Worm (Caenorhabditis elegans) whole organism, midembryonic: Measurements from ENCODE around the gene C39D10.1.

Experiments
- T22C8.4 ChIP-seq: fragments of 200-800 bp; sonication (Bioruptor generic); IDR thresholded peaks from 2 replicates; pipeline ENCODE4 v1.3.6; 2022; ENCODE audit warnings: missing genetic modification characterization, missing compliant biosample characterization
- cog-1 ChIP-seq: sonication (generic microtip); optimal IDR thresholded peaks from 2 replicates; lab custom pipeline; 2016; ENCODE audit warnings: missing genetic modification characterization, missing compliant biosample characterization
- flt-1 ChIP-seq: fragments of 200-800 bp; sonication (Bioruptor generic); IDR thresholded peaks from 2 replicates; pipeline ENCODE4 v1.3.6; 2022; ENCODE audit warnings: missing genetic modification characterization, missing compliant biosample characterization
- klf-2 ChIP-seq: fragments of 200-800 bp; sonication (Bioruptor generic); conservative IDR thresholded peaks from 2 replicates; pipeline ENCODE4 v1.3.6; 2022; ENCODE audit warnings: missing genetic modification reagents, missing genetic modification characterization, missing compliant biosample characterization
- med-1 ChIP-seq: sonication (generic microtip); optimal IDR thresholded peaks from 2 replicates; lab custom pipeline; 2017; ENCODE audit warnings: missing genetic modification characterization, mild to moderate bottlenecking, missing compliant biosample characterization, antibody characterized with exemption, missing genetic modification reagents; ENCODE audit not compliant: insufficient read depth
- ref-1 ChIP-seq: fragments of 200-800 bp; sonication (Bioruptor generic); conservative IDR thresholded peaks from 2 replicates; pipeline ENCODE4 v1.3.6; 2022; ENCODE audit warnings: missing genetic modification reagents, missing genetic modification characterization, missing compliant biosample characterization
- tab-1 ChIP-seq: fragments of 200-800 bp; sonication (Bioruptor generic); IDR thresholded peaks from 2 replicates; pipeline ENCODE4 v1.3.6; 2022; ENCODE audit warnings: missing genetic modification characterization, missing compliant biosample characterization
- ztf-23 ChIP-seq: fragments of 200-800 bp; sonication (Bioruptor generic); IDR thresholded peaks from 2 replicates; pipeline ENCODE4 v1.3.6; 2022; ENCODE audit warnings: missing genetic modification reagents, missing genetic modification characterization, missing compliant biosample characterization
- ztf-29 ChIP-seq: fragments of 200-800 bp; sonication (Bioruptor generic); IDR thresholded peaks from 2 replicates; pipeline ENCODE4 v1.3.6; 2022; ENCODE audit warnings: missing genetic modification reagents, missing genetic modification characterization, missing compliant biosample characterization

The C39D10.1 gene

DNA sequence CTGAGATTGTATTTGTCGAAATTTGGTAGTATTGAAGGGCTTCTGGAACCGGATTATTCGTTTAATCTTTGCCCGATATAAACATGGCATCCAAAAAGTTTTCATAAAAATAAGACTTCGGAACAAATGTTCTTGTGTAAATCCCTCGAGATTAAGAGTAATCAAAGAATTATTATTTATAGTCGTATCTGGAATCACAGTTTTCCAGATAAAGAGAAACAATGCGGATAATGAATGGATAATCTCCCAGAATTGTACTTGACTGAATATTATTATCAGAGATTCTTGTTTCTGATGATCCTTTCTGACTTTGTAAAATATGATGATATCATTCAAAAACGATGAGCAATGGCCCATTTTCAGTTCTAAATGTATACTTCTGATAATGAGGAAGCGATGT lies 14.4 kb downstream of the C39D10.1 start:
- TF ChIP-seq ref-1 (GFP tag; lab: Robert Waterston, UW) (no peak), ztf-29 (GFP tag; lab: Robert Waterston, UW) (no peak), klf-2 (GFP tag; lab: Robert Waterston, UW) (no peak), med-1 (GFP tag; lab: Kevin White, UChicago) (no peak), tab-1 (no peak), cog-1 (tag; lab: Kevin White, UChicago) (no peak), ztf-23 (GFP tag; lab: Robert Waterston, UW) (no peak), T22C8.4 (GFP tag; lab: Robert Waterston, UW) (no peak), flt-1 (GFP tag; lab: Robert Waterston, UW) (no peak)

DNA sequence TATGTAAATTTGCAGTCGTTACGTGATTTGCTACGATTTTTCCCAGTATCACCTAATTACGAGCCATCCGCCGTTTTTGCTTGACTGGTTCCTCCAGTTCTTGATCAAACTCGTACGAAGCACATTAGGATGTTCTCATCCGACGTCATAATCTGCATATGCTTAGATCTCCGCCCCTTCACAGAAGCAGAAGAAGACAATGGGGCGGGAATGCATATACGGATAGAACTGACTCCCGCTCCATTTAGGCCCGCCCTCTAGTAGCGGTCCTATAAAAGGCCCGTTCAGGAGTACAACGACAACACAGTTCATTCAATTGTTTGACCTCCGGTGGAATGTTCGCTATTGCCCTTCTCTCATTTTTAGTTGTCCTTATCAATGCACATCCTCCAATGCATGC lies 18.4 kb downstream of the C39D10.1 start, which contains the start of gene zig-4:
TSS of gene zig-4 (plus strand) at position 301 of the 400 bp plus-strand sequence.
- TF ChIP-seq med-1 (GFP tag; lab: Kevin White, UChicago), result no peak
- TF ChIP-seq cog-1 (tag; lab: Kevin White, UChicago), result no peak
- TF ChIP-seq ztf-29 (GFP tag; lab: Robert Waterston, UW), result no peak
- TF ChIP-seq ref-1 (GFP tag; lab: Robert Waterston, UW), result no peak
- TF ChIP-seq klf-2 (GFP tag; lab: Robert Waterston, UW), result no peak
- no peak for TF ChIP-seq tab-1
- no peak for TF ChIP-seq flt-1 (GFP tag; lab: Robert Waterston, UW)
- no peak for TF ChIP-seq T22C8.4 (GFP tag; lab: Robert Waterston, UW)
- no peak for TF ChIP-seq ztf-23 (GFP tag; lab: Robert Waterston, UW)

DNA sequence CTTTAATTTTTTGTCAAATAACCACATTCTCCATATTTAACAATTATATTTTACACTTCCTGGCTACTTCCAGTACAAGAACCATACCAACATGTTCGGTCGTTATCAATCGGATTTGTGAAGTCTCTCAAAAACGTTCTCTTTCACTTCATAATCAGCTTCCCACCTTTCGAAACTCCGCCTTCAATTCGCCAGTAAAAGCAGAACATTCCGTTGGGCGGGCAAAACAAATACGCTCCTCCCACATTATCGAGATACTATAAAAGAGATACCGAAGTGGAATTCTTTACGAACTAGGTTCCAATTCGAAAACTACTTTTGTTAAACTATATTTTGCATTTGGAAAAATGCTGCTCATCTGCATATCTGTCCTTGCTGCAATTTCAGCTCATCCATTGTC lies 23.7 kb downstream of the C39D10.1 start, which contains the start of gene zig-3:
TSS of gene zig-3 (plus strand) at position 301 of the 400 bp plus-strand sequence.
- TF ChIP-seq tab-1, result no peak

DNA sequence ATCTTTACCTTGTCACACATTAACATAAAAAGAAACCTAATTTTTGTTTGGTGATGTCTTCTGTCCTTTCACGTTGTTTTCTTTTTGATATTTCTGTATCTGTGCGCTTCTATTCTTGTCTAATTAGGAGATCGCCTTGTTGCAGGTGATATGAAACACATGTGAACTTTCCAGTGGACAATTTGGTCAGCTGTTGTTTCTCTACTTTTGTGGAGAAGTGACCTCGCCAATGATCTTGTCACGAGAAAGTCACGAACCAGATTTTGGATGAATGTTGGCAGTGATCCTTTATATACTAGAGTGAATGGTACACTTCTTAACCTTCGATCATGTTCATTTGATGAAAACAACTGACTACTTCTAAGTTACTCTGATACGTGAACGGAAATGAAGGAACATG lies 25.7 kb downstream of the C39D10.1 start:
- TF ChIP-seq ref-1 (GFP tag; lab: Robert Waterston, UW) (no peak), cog-1 (tag; lab: Kevin White, UChicago) (no peak), T22C8.4 (GFP tag; lab: Robert Waterston, UW) (no peak), ztf-29 (GFP tag; lab: Robert Waterston, UW) (no peak), klf-2 (GFP tag; lab: Robert Waterston, UW) (no peak), flt-1 (GFP tag; lab: Robert Waterston, UW) (no peak), ztf-23 (GFP tag; lab: Robert Waterston, UW) (no peak), tab-1 (no peak), med-1 (GFP tag; lab: Kevin White, UChicago) (no peak)

DNA sequence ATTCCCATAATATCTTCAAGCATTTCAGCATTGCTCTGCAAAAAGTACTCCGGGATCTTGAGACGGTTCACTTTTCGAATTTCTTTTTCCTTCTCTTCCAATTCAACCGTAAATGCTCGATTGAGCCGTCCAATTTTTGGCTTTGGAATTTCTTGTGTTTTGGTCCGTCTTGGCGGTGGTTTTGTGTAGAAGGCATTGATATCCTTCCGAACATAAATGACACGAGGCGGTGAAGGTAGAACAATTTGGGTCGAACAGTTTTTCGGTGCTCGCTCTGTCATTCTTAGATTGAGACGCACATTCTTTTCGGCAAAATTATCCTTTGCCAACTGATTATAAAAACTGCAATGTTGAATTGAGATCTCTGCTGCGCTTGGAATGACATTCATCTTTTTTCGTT lies 35.9 kb downstream of the C39D10.1 start:
- TF ChIP-seq klf-2 (GFP tag; lab: Robert Waterston, UW), result no peak

DNA sequence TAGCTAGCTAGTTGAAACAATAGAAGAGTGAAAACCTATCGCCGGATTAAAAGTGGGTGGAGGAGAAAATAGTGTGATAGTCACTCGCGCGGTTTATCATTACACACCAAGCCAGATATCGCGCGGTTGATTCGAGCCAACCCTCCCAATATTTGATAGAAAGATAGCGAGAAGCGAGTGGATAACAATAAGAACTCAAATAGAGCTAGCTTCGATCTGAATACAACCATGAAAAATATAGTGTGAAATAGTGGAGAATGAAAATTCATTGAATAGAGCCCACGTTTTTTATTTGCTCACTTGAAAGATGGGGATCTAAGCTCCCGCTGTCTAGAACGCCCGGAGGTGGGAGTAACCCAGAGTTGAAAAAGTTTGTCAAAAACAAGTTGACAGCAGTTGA lies 38.2 kb downstream of the C39D10.1 start, which contains the start of gene tnt-3:
TSS of gene tnt-3 (minus strand) at position 101 of the 400 bp plus-strand sequence.
- TF ChIP-seq ztf-23 (GFP tag; lab: Robert Waterston, UW) (no peak), ztf-29 (GFP tag; lab: Robert Waterston, UW) (no peak)

DNA sequence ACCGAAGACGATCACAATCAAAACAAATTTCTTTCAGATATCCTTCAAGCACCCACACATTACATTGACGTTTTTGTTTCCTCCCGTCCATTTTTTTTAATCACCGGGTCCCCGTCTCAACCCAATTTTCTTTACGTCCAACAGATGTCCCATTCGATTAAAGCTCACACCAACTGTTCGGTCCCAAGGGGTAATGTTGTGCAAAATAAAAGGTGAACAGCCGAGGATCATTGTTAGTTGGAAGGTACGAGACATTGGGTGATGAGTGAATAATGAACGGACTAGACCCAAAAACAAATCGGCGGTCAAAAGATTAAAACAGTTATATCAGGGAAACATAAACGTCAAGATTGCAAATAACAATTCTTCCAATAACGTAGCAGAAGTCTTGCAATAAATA lies 38.7 kb downstream of the C39D10.1 start:
- no peak for TF ChIP-seq klf-2 (GFP tag; lab: Robert Waterston, UW)
- TF ChIP-seq flt-1 (GFP tag; lab: Robert Waterston, UW), result no peak
- no peak for TF ChIP-seq cog-1 (tag; lab: Kevin White, UChicago)
- TF ChIP-seq ztf-29 (GFP tag; lab: Robert Waterston, UW), result no peak
- no peak for TF ChIP-seq ztf-23 (GFP tag; lab: Robert Waterston, UW)
- TF ChIP-seq T22C8.4 (GFP tag; lab: Robert Waterston, UW), result no peak
- TF ChIP-seq tab-1, result no peak
- no peak for TF ChIP-seq med-1 (GFP tag; lab: Kevin White, UChicago)
- no peak for TF ChIP-seq ref-1 (GFP tag; lab: Robert Waterston, UW)

DNA sequence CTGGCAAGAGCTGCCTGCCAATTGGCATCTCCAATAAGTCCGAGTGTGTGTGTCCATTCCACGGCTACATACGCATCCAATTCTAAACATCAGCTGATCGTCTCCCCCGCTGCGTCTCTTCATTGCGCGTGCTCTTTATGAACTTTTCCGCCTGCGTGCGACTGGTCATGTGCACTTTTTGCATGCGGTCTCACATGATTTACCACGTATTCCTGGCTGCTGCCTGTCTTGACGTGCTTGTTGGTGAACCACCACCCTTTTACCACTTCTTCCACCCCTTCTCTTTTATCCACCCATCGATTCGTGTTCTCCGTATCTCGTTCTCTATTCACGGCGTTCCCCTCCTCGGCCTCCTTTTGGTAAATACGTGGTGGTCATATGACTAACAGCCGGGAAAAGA lies 44.8 kb downstream of the C39D10.1 start:
- TF ChIP-seq tab-1 (no peak), ref-1 (GFP tag; lab: Robert Waterston, UW) (no peak), ztf-29 (GFP tag; lab: Robert Waterston, UW) (no peak), cog-1 (tag; lab: Kevin White, UChicago) (peak; percentile 77), flt-1 (GFP tag; lab: Robert Waterston, UW) (0 out of 2 replicates have a peak, but pooled peaks have one; percentile 55), T22C8.4 (GFP tag; lab: Robert Waterston, UW) (peak; percentile 26; the same call in 1 of the 2 replicates), ztf-23 (GFP tag; lab: Robert Waterston, UW) (peak; percentile 45; the same call in 1 of the 2 replicates), klf-2 (GFP tag; lab: Robert Waterston, UW) (no peak), med-1 (GFP tag; lab: Kevin White, UChicago) (no peak)

DNA sequence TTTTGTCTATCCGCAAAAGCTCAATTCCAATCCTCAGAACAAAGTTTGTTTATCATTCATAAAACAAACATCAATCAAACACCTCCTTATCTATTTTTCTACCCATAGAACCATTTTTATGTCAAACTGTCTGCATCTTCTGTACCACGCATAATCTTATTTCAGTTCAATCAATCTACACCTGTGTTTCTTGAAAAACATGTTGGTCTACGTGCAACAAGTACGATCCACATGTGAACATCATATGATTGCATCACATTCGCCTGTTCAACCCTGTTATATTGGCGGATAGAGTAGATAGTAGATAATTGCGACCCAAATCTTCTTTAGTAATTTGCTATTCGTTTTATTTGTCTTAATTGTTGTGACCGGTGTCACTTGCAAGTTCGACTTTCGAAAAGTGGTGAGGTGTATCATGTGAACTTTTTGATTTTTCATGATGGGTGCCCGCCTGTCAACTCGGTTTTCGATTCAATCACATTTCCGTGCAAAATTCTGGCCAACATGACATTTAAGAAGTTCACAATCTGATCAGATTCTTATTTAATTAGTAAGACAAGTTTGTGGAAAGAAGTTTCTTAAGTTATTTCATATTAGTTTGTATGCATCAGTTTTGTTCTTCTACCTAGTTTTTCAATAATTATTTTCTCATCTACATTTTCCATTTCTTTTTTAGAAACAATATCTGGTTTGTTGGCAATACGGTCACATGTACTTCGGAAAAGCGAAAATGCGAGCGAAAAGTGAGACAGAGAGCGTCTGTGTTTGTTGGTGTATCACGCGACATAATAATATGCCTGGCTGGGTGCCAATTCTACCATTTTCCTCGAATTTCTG lies 45.7 kb downstream of the C39D10.1 start:
- no peak for TF ChIP-seq ztf-23 (GFP tag; lab: Robert Waterston, UW)
- no peak for TF ChIP-seq T22C8.4 (GFP tag; lab: Robert Waterston, UW)
- no peak for TF ChIP-seq klf-2 (GFP tag; lab: Robert Waterston, UW)
- no peak for TF ChIP-seq tab-1
- no peak for TF ChIP-seq ztf-29 (GFP tag; lab: Robert Waterston, UW)
- no peak for TF ChIP-seq ref-1 (GFP tag; lab: Robert Waterston, UW)
- no peak for TF ChIP-seq med-1 (GFP tag; lab: Kevin White, UChicago)
- TF ChIP-seq cog-1 (tag; lab: Kevin White, UChicago), result no peak
- TF ChIP-seq flt-1 (GFP tag; lab: Robert Waterston, UW), result no peak
